Worm (Caenorhabditis elegans): ENCODE measurements around the gene F54B3.4.

ce11 chrII:10222577-10222976 is 48.4 kb downstream of the F54B3.4 start, which contains the start of gene plc-3:
- TF ChIP-seq ama-1 (optimal IDR thresholded peaks at IDR 0.05) (no peak), madf-2 (tag; optimal IDR thresholded peaks at IDR 0.05) (no peak), T23F11.4 (GFP tag; optimal IDR thresholded peaks at IDR 0.05) (no peak), ceh-45 (GFP tag; IDR thresholded peaks at IDR 0.05) (no peak), pag-3 (tag; optimal IDR thresholded peaks at IDR 0.05; ENCODE audit: borderline replicate concordance) (no peak), ceh-22 (tag; optimal IDR thresholded peaks at IDR 0.05) (no peak), hlh-30 (tag; optimal IDR thresholded peaks at IDR 0.05; ENCODE audit: insufficient read depth) (no peak), C38D4.7 (GFP tag; optimal IDR thresholded peaks at IDR 0.05) (no peak)

Measured in whole organism, late embryonic.